Worm (Caenorhabditis elegans) whole organism, midembryonic: ENCODE results near the gene vps-37.

ENCODE experiments used
- T22C8.4 ChIP-seq: fragments of 200-800 bp; sonication (Bioruptor generic); IDR thresholded peaks from 2 replicates; pipeline ENCODE4 v1.3.6; 2022; ENCODE audit warnings: missing genetic modification characterization, missing compliant biosample characterization
- cog-1 ChIP-seq: sonication (generic microtip); optimal IDR thresholded peaks from 2 replicates; lab custom pipeline; 2016; ENCODE audit warnings: missing genetic modification characterization, missing compliant biosample characterization
- flt-1 ChIP-seq: fragments of 200-800 bp; sonication (Bioruptor generic); IDR thresholded peaks from 2 replicates; pipeline ENCODE4 v1.3.6; 2022; ENCODE audit warnings: missing genetic modification characterization, missing compliant biosample characterization
- klf-2 ChIP-seq: fragments of 200-800 bp; sonication (Bioruptor generic); conservative IDR thresholded peaks from 2 replicates; pipeline ENCODE4 v1.3.6; 2022; ENCODE audit warnings: missing genetic modification reagents, missing genetic modification characterization, missing compliant biosample characterization
- med-1 ChIP-seq: sonication (generic microtip); optimal IDR thresholded peaks from 2 replicates; lab custom pipeline; 2017; ENCODE audit warnings: missing genetic modification characterization, mild to moderate bottlenecking, missing compliant biosample characterization, antibody characterized with exemption, missing genetic modification reagents; ENCODE audit not compliant: insufficient read depth
- ref-1 ChIP-seq: fragments of 200-800 bp; sonication (Bioruptor generic); conservative IDR thresholded peaks from 2 replicates; pipeline ENCODE4 v1.3.6; 2022; ENCODE audit warnings: missing genetic modification reagents, missing genetic modification characterization, missing compliant biosample characterization
- tab-1 ChIP-seq: fragments of 200-800 bp; sonication (Bioruptor generic); IDR thresholded peaks from 2 replicates; pipeline ENCODE4 v1.3.6; 2022; ENCODE audit warnings: missing genetic modification characterization, missing compliant biosample characterization
- ztf-23 ChIP-seq: fragments of 200-800 bp; sonication (Bioruptor generic); IDR thresholded peaks from 2 replicates; pipeline ENCODE4 v1.3.6; 2022; ENCODE audit warnings: missing genetic modification reagents, missing genetic modification characterization, missing compliant biosample characterization
- ztf-29 ChIP-seq: fragments of 200-800 bp; sonication (Bioruptor generic); IDR thresholded peaks from 2 replicates; pipeline ENCODE4 v1.3.6; 2022; ENCODE audit warnings: missing genetic modification reagents, missing genetic modification characterization, missing compliant biosample characterization

vps-37 gene

ce11 chrV:5591887-5592286, 613 bp upstream of the vps-37 start:
- TF ChIP-seq klf-2 (GFP tag; lab: Robert Waterston, UW), result no peak
- no peak for TF ChIP-seq ref-1 (GFP tag; lab: Robert Waterston, UW)
- no peak for TF ChIP-seq flt-1 (GFP tag; lab: Robert Waterston, UW)
- no peak for TF ChIP-seq ztf-29
- TF ChIP-seq cog-1 (tag; lab: Kevin White, UChicago), result no peak
- no peak for TF ChIP-seq med-1 (GFP tag; lab: Kevin White, UChicago)
- no peak for TF ChIP-seq ztf-23 (GFP tag; lab: Robert Waterston, UW)
- TF ChIP-seq tab-1 (GFP tag; lab: Robert Waterston, UW), result no peak
- no peak for TF ChIP-seq T22C8.4 (GFP tag; lab: Robert Waterston, UW)

ce11 chrV:5593406-5593805, 906 bp downstream of the vps-37 start, which contains the start of gene mrpl-48:
Gene mrpl-48, plus strand, starts transcription at chrV:5593706.
- TF ChIP-seq klf-2 (GFP tag; lab: Robert Waterston, UW) (no peak), med-1 (GFP tag; lab: Kevin White, UChicago) (no peak), ztf-29 (no peak), T22C8.4 (GFP tag; lab: Robert Waterston, UW) (no peak), ztf-23 (GFP tag; lab: Robert Waterston, UW) (no peak), flt-1 (GFP tag; lab: Robert Waterston, UW) (no peak), ref-1 (GFP tag; lab: Robert Waterston, UW) (no peak), tab-1 (GFP tag; lab: Robert Waterston, UW) (no peak)

ce11 chrV:5594315-5594714, 1.8 kb downstream of the vps-37 start, which contains the start of gene crn-2:
Gene crn-2, plus strand, starts transcription at chrV:5594615.
- TF ChIP-seq ztf-23 (GFP tag; lab: Robert Waterston, UW), result no peak
- no peak for TF ChIP-seq cog-1 (tag; lab: Kevin White, UChicago)
- no peak for TF ChIP-seq flt-1 (GFP tag; lab: Robert Waterston, UW)
- no peak for TF ChIP-seq T22C8.4 (GFP tag; lab: Robert Waterston, UW)
- no peak for TF ChIP-seq med-1 (GFP tag; lab: Kevin White, UChicago)
- no peak for TF ChIP-seq ztf-29
- TF ChIP-seq tab-1 (GFP tag; lab: Robert Waterston, UW), result no peak
- no peak for TF ChIP-seq klf-2 (GFP tag; lab: Robert Waterston, UW)
- no peak for TF ChIP-seq ref-1 (GFP tag; lab: Robert Waterston, UW)

ce11 chrV:5596391-5597030, 4.0 kb downstream of the vps-37 start, which contains the start of gene zhit-1:
Gene zhit-1, minus strand, starts transcription at chrV:5596551.
- TF ChIP-seq T22C8.4 (GFP tag; lab: Robert Waterston, UW), result no peak
- TF ChIP-seq ztf-23 (GFP tag; lab: Robert Waterston, UW), result no peak
- no peak for TF ChIP-seq med-1 (GFP tag; lab: Kevin White, UChicago)
- TF ChIP-seq ztf-29, result no peak
- no peak for TF ChIP-seq flt-1 (GFP tag; lab: Robert Waterston, UW)
- no peak for TF ChIP-seq ref-1 (GFP tag; lab: Robert Waterston, UW)
- no peak for TF ChIP-seq tab-1 (GFP tag; lab: Robert Waterston, UW)
- TF ChIP-seq klf-2 (GFP tag; lab: Robert Waterston, UW), result no peak
- no peak for TF ChIP-seq cog-1 (tag; lab: Kevin White, UChicago)

ce11 chrV:5601263-5601662, 8.8 kb downstream of the vps-37 start, which contains the start of gene CD4.8:
Gene CD4.8, minus strand, starts transcription at chrV:5601363.
- TF ChIP-seq T22C8.4 (GFP tag; lab: Robert Waterston, UW) (no peak), ztf-23 (GFP tag; lab: Robert Waterston, UW) (no peak), cog-1 (tag; lab: Kevin White, UChicago) (no peak), ztf-29 (no peak), klf-2 (GFP tag; lab: Robert Waterston, UW) (no peak)

DNA sequence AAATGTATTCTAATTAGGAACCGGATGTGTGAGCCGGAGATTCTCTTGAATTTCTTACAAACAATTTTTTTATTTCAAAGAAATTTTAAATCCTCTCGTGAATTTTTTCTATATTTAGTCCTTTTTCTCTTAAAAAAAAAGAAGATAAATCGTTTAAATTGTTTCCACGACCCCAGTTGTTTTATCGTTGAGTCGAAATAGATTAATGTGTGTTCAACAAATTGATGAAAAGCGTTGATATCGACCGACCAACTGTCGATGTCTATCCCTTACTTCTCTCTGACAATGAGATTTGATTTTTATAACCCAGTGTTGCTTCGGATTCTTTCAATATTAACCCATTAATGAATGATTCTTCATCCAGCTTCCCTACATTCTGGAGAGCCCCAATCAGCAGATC, 13.8 kb downstream of the vps-37 start, which contains the start of gene CD4.1:
CD4.1 (plus strand) TSS at position 301 of the 400 bp plus-strand sequence.
- TF ChIP-seq ref-1 (GFP tag; lab: Robert Waterston, UW) (no peak), tab-1 (GFP tag; lab: Robert Waterston, UW) (no peak), ztf-29 (no peak), T22C8.4 (GFP tag; lab: Robert Waterston, UW) (no peak), med-1 (GFP tag; lab: Kevin White, UChicago) (no peak)

ce11 chrV:5610186-5610585, 17.7 kb downstream of the vps-37 start:
- TF ChIP-seq T22C8.4 (GFP tag; lab: Robert Waterston, UW) (no peak), med-1 (GFP tag; lab: Kevin White, UChicago) (no peak)

- TF ChIP-seq ztf-29 (no peak), T22C8.4 (GFP tag; lab: Robert Waterston, UW) (no peak), ztf-23 (GFP tag; lab: Robert Waterston, UW) (0 out of 2 replicates have a peak, but pooled peaks have one; percentile 13)
Measured at ce11 chrV:5613109-5613508, 20.6 kb downstream of the vps-37 start, which contains the start of gene lrpc-1. Gene lrpc-1, minus strand, starts transcription at chrV:5613209.

- no peak for TF ChIP-seq ztf-29
- no peak for TF ChIP-seq cog-1 (tag; lab: Kevin White, UChicago)
- TF ChIP-seq klf-2 (GFP tag; lab: Robert Waterston, UW), result no peak
- no peak for TF ChIP-seq ref-1 (GFP tag; lab: Robert Waterston, UW)
- no peak for TF ChIP-seq T22C8.4 (GFP tag; lab: Robert Waterston, UW)
- no peak for TF ChIP-seq tab-1 (GFP tag; lab: Robert Waterston, UW)
- TF ChIP-seq flt-1 (GFP tag; lab: Robert Waterston, UW), result no peak
- no peak for TF ChIP-seq med-1 (GFP tag; lab: Kevin White, UChicago)
- no peak for TF ChIP-seq ztf-23 (GFP tag; lab: Robert Waterston, UW)
Measured at ce11 chrV:5614724-5615123, 22.2 kb downstream of the vps-37 start, which contains the start of gene M03E7.3. Gene M03E7.3, plus strand, starts transcription at chrV:5615024.
